Fruit fly (Drosophila melanogaster) whole organism, pupa: Measurements from ENCODE around the gene RpL7-like.

Source experiments
- CG10348 ChIP-seq: fragments of 200-800 bp; sonication (Bioruptor generic); IDR thresholded peaks from 2 replicates; pipeline ENCODE4 v1.3.6; 2022; ENCODE audit warnings: missing biosample characterization, missing genetic modification characterization
- CG12605 ChIP-seq: fragments of 200-800 bp; sonication (Bioruptor generic); IDR thresholded peaks from 2 replicates; pipeline ENCODE4 v1.3.6; 2022; ENCODE audit warnings: missing biosample characterization, missing genetic modification characterization
- CG13204 ChIP-seq: fragments of 200-800 bp; sonication (Bioruptor generic); optimal IDR thresholded peaks from 2 replicates; lab custom pipeline; 2018; ENCODE audit warnings: missing biosample characterization, mild to moderate bottlenecking, missing genetic modification characterization, moderate library complexity
- CG14655 ChIP-seq: fragments of 200-800 bp; sonication (Bioruptor generic); optimal IDR thresholded peaks from 3 replicates; lab custom pipeline; 2017; ENCODE audit warnings: mild to moderate bottlenecking, missing biosample characterization, missing genetic modification reagents, missing genetic modification characterization
- CG15710 ChIP-seq: fragments of 200-800 bp; sonication (Bioruptor generic); optimal IDR thresholded peaks from 2 replicates; lab custom pipeline; 2018; ENCODE audit warnings: missing biosample characterization, mild to moderate bottlenecking, missing genetic modification characterization, moderate library complexity
- CG17806 ChIP-seq: fragments of 200-800 bp; sonication (Bioruptor generic); optimal IDR thresholded peaks from 2 replicates; lab custom pipeline; 2018; ENCODE audit warnings: missing biosample characterization, mild to moderate bottlenecking, missing genetic modification characterization, moderate library complexity
- CG32121 ChIP-seq: fragments of 200-800 bp; sonication (Bioruptor generic); IDR thresholded peaks from 2 replicates; pipeline ENCODE4 v1.3.6; 2022; ENCODE audit warnings: missing biosample characterization, missing genetic modification characterization
- CG34367 ChIP-seq: fragments of 200-800 bp; sonication (Bioruptor generic); optimal IDR thresholded peaks from 2 replicates; lab custom pipeline; 2018; ENCODE audit warnings: missing biosample characterization, mild to moderate bottlenecking, missing genetic modification characterization
- CG4496 ChIP-seq: fragments of 200-800 bp; sonication (Bioruptor generic); IDR thresholded peaks from 3 replicates; pipeline ENCODE4 v1.3.6; 2022; ENCODE audit warnings: missing biosample characterization, missing genetic modification characterization
- CG8159 ChIP-seq: fragments of 200-800 bp; sonication (Bioruptor generic); optimal IDR thresholded peaks from 3 replicates; lab custom pipeline; 2018; ENCODE audit warnings: missing biosample characterization, mild to moderate bottlenecking, missing genetic modification characterization, moderate library complexity
- CG8301 ChIP-seq: fragments of 200-800 bp; sonication (Bioruptor generic); optimal IDR thresholded peaks from 2 replicates; lab custom pipeline; 2018; ENCODE audit warnings: missing biosample characterization, mild to moderate bottlenecking, missing genetic modification characterization
- CG9948 ChIP-seq: fragments of 200-800 bp; sonication (Bioruptor generic); optimal IDR thresholded peaks from 2 replicates; lab custom pipeline; 2018; ENCODE audit warnings: missing biosample characterization, mild to moderate bottlenecking, missing genetic modification characterization, moderate library complexity
- D1 ChIP-seq: fragments of 200-800 bp; sonication (Bioruptor generic); optimal IDR thresholded peaks from 2 replicates; lab custom pipeline; 2018; ENCODE audit warnings: missing biosample characterization, mild to moderate bottlenecking, missing genetic modification characterization, moderate library complexity
- EcR ChIP-seq: fragments of 200-800 bp; sonication (Bioruptor generic); optimal IDR thresholded peaks from 3 replicates; lab custom pipeline; 2019; ENCODE audit warnings: missing biosample characterization, missing genetic modification characterization, mild to moderate bottlenecking, moderate library complexity, missing genetic modification reagents
- Ets98B ChIP-seq: fragments of 200-800 bp; sonication (Bioruptor generic); IDR thresholded peaks from 2 replicates; pipeline ENCODE4 v1.3.6; 2022; ENCODE audit warnings: missing biosample characterization, missing genetic modification characterization
- Pif1A ChIP-seq: fragments of 200-800 bp; sonication (Bioruptor generic); optimal IDR thresholded peaks from 3 replicates; lab custom pipeline; 2016; ENCODE audit warnings: missing biosample characterization, missing genetic modification characterization
- Pif1B ChIP-seq: fragments of 200-800 bp; sonication (Bioruptor generic); optimal IDR thresholded peaks from 3 replicates; lab custom pipeline; 2016; ENCODE audit warnings: missing biosample characterization, missing genetic modification characterization
- Snoo ChIP-seq: fragments of 200-800 bp; sonication (Bioruptor generic); optimal IDR thresholded peaks from 3 replicates; lab custom pipeline; 2017; ENCODE audit warnings: missing biosample characterization, mild to moderate bottlenecking, missing genetic modification characterization, inconsistent platforms
- fd96Ca ChIP-seq: fragments of 200-800 bp; sonication (Bioruptor generic); IDR thresholded peaks from 3 replicates; pipeline ENCODE4 v1.3.6; 2022; ENCODE audit warnings: missing biosample characterization, missing genetic modification characterization
- gl ChIP-seq: fragments of 200-800 bp; sonication (Bioruptor generic); optimal IDR thresholded peaks from 2 replicates; lab custom pipeline; 2018; ENCODE audit warnings: missing biosample characterization, mild to moderate bottlenecking, missing genetic modification characterization
- rn ChIP-seq: fragments of 200-800 bp; sonication (Bioruptor generic); IDR thresholded peaks from 2 replicates; pipeline ENCODE4 v1.3.6; 2022; ENCODE audit warnings: missing biosample characterization, missing genetic modification characterization

RpL7-like gene

DNA sequence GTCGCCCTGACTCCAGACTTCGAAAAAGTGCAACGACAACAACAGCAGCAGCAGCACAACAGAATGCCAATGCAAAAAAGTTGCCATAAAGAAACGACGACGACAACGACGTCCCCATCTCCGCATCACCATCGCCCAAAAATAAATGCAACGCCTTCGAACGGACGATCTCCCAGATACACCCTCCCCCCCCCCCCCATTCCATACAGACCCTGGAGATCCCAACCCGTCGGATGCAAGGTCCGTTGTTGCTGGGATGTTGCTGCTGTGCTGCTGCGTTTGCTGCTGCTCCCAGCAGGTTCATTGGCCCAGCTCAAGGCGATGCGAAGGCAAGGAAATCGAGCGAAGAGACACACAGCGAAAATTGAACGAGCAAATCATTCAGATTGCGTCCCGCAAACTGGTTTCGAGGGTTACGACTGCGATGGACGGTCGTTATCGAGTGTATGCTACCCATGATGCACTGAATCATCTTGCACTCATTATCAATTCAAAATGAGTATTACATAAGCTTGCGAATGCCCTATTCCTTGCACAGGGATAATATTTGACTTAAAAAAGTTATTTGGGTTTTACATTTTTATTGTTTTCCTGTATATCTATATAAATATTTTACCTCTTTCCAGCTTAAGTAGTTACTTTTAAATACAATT lies 42.3 kb upstream of the RpL7-like start:
- TF ChIP-seq EcR (GFP tag; lab: Kevin White, UChicago) (peak; percentile 100), rn (no peak), CG32121 (GFP tag; lab: Robert Waterston, UW) (no peak; the same call in 1 of the 2 replicates), Ets98B (GFP tag; lab: Robert Waterston, UW) (no peak), CG13204 (GFP tag; lab: Kevin White, UChicago) (peak; percentile 98), CG17806 (peak; percentile 32), Pif1A (GFP tag; lab: Kevin White, UChicago) (peak; percentile 38), CG8159 (tag; lab: Kevin White, UChicago) (peak; percentile 21), CG9948 (no peak), fd96Ca (peak; percentile 67; the same call in 2 of the 3 replicates), CG12605 (GFP tag; lab: Robert Waterston, UW) (peak; percentile 42), CG34367 (tag; lab: Kevin White, UChicago) (peak; percentile 29), Snoo (tag; lab: Kevin White, UChicago) (peak; percentile 62), CG4496 (peak; percentile 68), Pif1B (GFP tag; lab: Kevin White, UChicago) (peak; percentile 36), CG14655 (GFP tag; lab: Kevin White, UChicago) (no peak), D1 (tag; lab: Kevin White, UChicago) (no peak), CG8301 (tag; lab: Kevin White, UChicago) (peak; percentile 33), CG15710 (tag; lab: Kevin White, UChicago) (peak; percentile 30), gl (tag; lab: Kevin White, UChicago) (peak; percentile 85)

- no peak for TF ChIP-seq rn
- no peak for TF ChIP-seq CG10348
- TF ChIP-seq Snoo (tag; lab: Kevin White, UChicago), result no peak
- no peak for TF ChIP-seq CG34367 (tag; lab: Kevin White, UChicago)
- no peak for TF ChIP-seq CG32121 (GFP tag; lab: Robert Waterston, UW)
- TF ChIP-seq CG12605 (GFP tag; lab: Robert Waterston, UW), result no peak
- no peak for TF ChIP-seq fd96Ca
- TF ChIP-seq EcR (GFP tag; lab: Kevin White, UChicago), result no peak
- no peak for TF ChIP-seq CG13204 (GFP tag; lab: Kevin White, UChicago)
- no peak for TF ChIP-seq gl (tag; lab: Kevin White, UChicago)
- no peak for TF ChIP-seq D1 (tag; lab: Kevin White, UChicago)
- TF ChIP-seq CG9948, result no peak
- TF ChIP-seq Pif1A (GFP tag; lab: Kevin White, UChicago), result no peak
- TF ChIP-seq CG17806, result no peak
- TF ChIP-seq CG8159 (tag; lab: Kevin White, UChicago), result no peak
- TF ChIP-seq CG14655 (GFP tag; lab: Kevin White, UChicago), result no peak
- TF ChIP-seq CG15710 (tag; lab: Kevin White, UChicago), result no peak
- TF ChIP-seq CG4496, result no peak
These were observed 35.4 kb upstream of the RpL7-like start, which contains the start of gene Wdr81 for dm6 chr2L:12020735-12021134. Gene Wdr81, minus strand, starts transcription at chr2L:12020960.

dm6 chr2L:12021193-12021592 lies 34.9 kb upstream of the RpL7-like start:
- TF ChIP-seq CG14655 (GFP tag; lab: Kevin White, UChicago) (no peak), EcR (GFP tag; lab: Kevin White, UChicago) (no peak), Snoo (tag; lab: Kevin White, UChicago) (no peak), CG9948 (no peak)

DNA sequence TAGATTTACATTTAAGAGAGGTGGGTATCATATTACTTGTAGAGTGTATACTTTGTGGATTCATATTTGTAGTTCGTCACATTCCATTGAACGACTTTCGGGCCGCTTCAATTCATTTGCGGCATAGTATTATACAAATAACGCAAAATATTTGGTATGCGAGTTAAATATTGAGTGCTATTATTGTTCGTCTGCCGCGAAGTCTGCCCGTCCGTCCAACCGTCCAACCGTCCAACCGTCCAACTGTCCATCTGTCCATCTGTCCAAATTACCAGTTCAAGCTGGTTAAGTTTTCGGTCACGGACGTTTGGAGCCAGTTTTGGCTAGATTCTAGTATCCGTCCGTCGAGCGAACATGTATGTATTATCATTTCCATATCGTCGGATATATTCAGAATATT lies 32.0 kb upstream of the RpL7-like start:
- TF ChIP-seq gl (tag; lab: Kevin White, UChicago) (no peak), Ets98B (GFP tag; lab: Robert Waterston, UW) (no peak), CG8159 (tag; lab: Kevin White, UChicago) (no peak), CG14655 (GFP tag; lab: Kevin White, UChicago) (no peak), CG34367 (tag; lab: Kevin White, UChicago) (no peak), Snoo (tag; lab: Kevin White, UChicago) (no peak), CG12605 (GFP tag; lab: Robert Waterston, UW) (no peak), CG15710 (tag; lab: Kevin White, UChicago) (no peak), CG9948 (no peak), EcR (GFP tag; lab: Kevin White, UChicago) (no peak), rn (no peak), fd96Ca (no peak), CG17806 (no peak)

- no peak for TF ChIP-seq CG14655 (GFP tag; lab: Kevin White, UChicago)
- peak; percentile 5 for TF ChIP-seq CG15710 (tag; lab: Kevin White, UChicago)
- no peak for TF ChIP-seq CG17806
- TF ChIP-seq Snoo (tag; lab: Kevin White, UChicago), result no peak
- TF ChIP-seq Ets98B (GFP tag; lab: Robert Waterston, UW), result peak; percentile 67
- TF ChIP-seq fd96Ca, result peak; percentile 53; the same call in 1 of the 3 replicates
- no peak for TF ChIP-seq Pif1B (GFP tag; lab: Kevin White, UChicago)
- peak; percentile 80 for TF ChIP-seq CG4496
- 0 out of 2 replicates have a peak, but pooled peaks have one; percentile 7 for TF ChIP-seq CG10348
- no peak for TF ChIP-seq CG9948
- TF ChIP-seq rn, result no peak
- TF ChIP-seq EcR (GFP tag; lab: Kevin White, UChicago), result peak; percentile 66
- TF ChIP-seq CG32121 (GFP tag; lab: Robert Waterston, UW), result peak; percentile 41; the same call in 1 of the 2 replicates
- TF ChIP-seq Pif1A (GFP tag; lab: Kevin White, UChicago), result no peak
- no peak for TF ChIP-seq D1 (tag; lab: Kevin White, UChicago)
- no peak for TF ChIP-seq gl (tag; lab: Kevin White, UChicago)
- TF ChIP-seq CG34367 (tag; lab: Kevin White, UChicago), result no peak
- TF ChIP-seq CG12605 (GFP tag; lab: Robert Waterston, UW), result no peak
- peak; percentile 24 for TF ChIP-seq CG13204 (GFP tag; lab: Kevin White, UChicago)
- peak; percentile 29 for TF ChIP-seq CG8301 (tag; lab: Kevin White, UChicago)
- peak; percentile 5 for TF ChIP-seq CG8159 (tag; lab: Kevin White, UChicago)
These were observed 30.6 kb upstream of the RpL7-like start for dm6 chr2L:12025505-12025904.
